Fruit fly (Drosophila melanogaster): ENCODE data around the gene Ubc7.

The Ubc7 gene

DNA sequence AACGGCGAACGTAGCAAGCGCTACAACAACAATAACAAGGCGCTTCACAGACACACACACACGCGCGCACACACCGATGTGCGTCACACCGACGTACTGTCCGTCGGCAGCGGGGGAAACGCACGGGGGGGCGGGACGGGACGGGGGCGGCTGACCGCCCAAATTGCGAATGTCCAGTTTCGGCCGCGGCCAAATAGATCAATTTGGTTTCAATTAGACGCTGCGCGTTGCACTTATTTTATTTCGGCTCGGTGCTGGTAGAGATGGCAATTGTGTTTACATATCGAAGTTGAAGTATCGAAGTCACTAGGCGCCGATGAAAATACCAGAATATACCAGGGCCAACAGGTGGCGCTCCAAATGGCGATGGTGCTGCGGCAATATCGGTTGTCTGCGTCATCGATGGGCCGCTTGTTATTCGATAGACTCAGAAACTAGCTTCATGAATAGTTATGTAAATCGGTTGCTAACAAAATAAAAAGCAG, 43.7 kb downstream of the Ubc7 start, which contains the start of gene Rok:
Gene Rok (minus strand): TSS at position 309 of the 485 bp plus-strand sequence.
- TF ChIP-seq rn (GFP tag; IDR thresholded peaks at IDR 0.05) (no peak), CG13204 (GFP tag; optimal IDR thresholded peaks at IDR 0.05) (peak; percentile 41), EcR (GFP tag; optimal IDR thresholded peaks at IDR 0.05) (peak; percentile 22), CG4496 (GFP tag; IDR thresholded peaks at IDR 0.05) (no peak), Snoo (tag; optimal IDR thresholded peaks at IDR 0.05) (no peak)

DNA sequence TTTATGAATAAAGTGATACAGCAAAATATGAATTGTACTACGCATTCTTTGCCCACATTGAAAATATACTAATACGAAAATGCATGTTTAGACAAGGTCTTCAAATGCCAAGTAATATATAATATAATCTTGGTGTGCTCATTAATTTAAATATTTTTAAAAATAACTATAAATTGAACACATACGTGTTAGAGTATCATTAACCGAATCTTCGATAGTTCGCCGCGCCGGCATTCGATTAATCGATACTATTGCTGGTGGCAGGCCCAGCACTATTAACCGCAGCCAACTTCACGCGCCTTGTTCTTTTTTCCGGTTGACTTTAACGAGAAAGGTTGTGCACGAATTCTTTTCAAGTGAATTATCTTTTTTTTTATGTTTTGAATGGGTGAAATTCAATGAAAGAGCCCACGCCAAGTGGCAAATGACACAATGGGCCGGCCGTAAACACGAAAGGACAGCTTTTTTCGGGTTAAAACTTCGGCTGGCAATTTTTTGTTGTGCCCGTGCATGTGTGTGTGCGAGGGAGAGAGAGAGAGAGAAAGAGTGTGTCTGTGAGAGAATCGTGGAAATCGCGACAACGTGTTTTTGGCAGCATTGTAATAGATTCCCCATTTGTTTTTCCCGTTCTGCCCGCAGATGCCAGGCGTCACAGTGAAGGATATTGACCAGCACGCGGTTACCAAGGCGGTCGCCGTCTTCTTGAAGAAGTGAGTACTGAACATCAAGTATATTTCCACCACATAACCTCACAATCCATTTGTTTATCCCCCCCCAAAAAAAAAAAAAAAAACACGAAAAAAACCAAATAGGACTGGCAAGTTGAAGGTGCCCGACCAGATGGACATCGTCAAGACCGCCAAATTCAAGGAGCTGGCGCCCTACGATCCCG, 44.4 kb downstream of the Ubc7 start, which contains the start of gene RpS19a:
Gene RpS19a (plus strand): TSS at position 301 of the 892 bp plus-strand sequence.
- TF ChIP-seq fd96Ca (GFP tag; IDR thresholded peaks at IDR 0.05): no peak; the same call in 2 of the 3 replicates
- peak; percentile 59 for TF ChIP-seq CG13204 (GFP tag; optimal IDR thresholded peaks at IDR 0.05)
- peak; percentile 41 for TF ChIP-seq gl (tag; optimal IDR thresholded peaks at IDR 0.05)
- TF ChIP-seq CG32121 (GFP tag; IDR thresholded peaks at IDR 0.05): no peak
- TF ChIP-seq Snoo (tag; optimal IDR thresholded peaks at IDR 0.05): peak; percentile 83
- TF ChIP-seq CG8301 (tag; optimal IDR thresholded peaks at IDR 0.05): peak; percentile 15
- peak; percentile 46 for TF ChIP-seq CG8159 (tag; optimal IDR thresholded peaks at IDR 0.05)
- no peak for TF ChIP-seq D1 (tag; optimal IDR thresholded peaks at IDR 0.05)
- TF ChIP-seq CG17806 (tag; optimal IDR thresholded peaks at IDR 0.05): no peak
- peak; percentile 57 for TF ChIP-seq rn (GFP tag; IDR thresholded peaks at IDR 0.05)
- peak; percentile 70 for TF ChIP-seq CG34367 (tag; optimal IDR thresholded peaks at IDR 0.05)
- peak; percentile 14 for TF ChIP-seq CG9948 (tag; optimal IDR thresholded peaks at IDR 0.05)
- peak; percentile 54 for TF ChIP-seq CG14655 (GFP tag; optimal IDR thresholded peaks at IDR 0.05)
- peak; percentile 64 for TF ChIP-seq Pif1A (GFP tag; optimal IDR thresholded peaks at IDR 0.05)
- TF ChIP-seq Pif1B (GFP tag; optimal IDR thresholded peaks at IDR 0.05): peak; percentile 65
- no peak for TF ChIP-seq EcR (GFP tag; optimal IDR thresholded peaks at IDR 0.05)
- peak; percentile 85 for TF ChIP-seq CG4496 (GFP tag; IDR thresholded peaks at IDR 0.05)
- peak; percentile 24 for TF ChIP-seq Ets98B (GFP tag; IDR thresholded peaks at IDR 0.05)
- TF ChIP-seq CG12605 (GFP tag; IDR thresholded peaks at IDR 0.05): 0 out of 2 replicates have a peak, but pooled peaks have one; percentile 35
- peak; percentile 38 for TF ChIP-seq CG15710 (tag; optimal IDR thresholded peaks at IDR 0.05)
- no peak for TF ChIP-seq CG10348 (GFP tag; IDR thresholded peaks at IDR 0.05)

DNA sequence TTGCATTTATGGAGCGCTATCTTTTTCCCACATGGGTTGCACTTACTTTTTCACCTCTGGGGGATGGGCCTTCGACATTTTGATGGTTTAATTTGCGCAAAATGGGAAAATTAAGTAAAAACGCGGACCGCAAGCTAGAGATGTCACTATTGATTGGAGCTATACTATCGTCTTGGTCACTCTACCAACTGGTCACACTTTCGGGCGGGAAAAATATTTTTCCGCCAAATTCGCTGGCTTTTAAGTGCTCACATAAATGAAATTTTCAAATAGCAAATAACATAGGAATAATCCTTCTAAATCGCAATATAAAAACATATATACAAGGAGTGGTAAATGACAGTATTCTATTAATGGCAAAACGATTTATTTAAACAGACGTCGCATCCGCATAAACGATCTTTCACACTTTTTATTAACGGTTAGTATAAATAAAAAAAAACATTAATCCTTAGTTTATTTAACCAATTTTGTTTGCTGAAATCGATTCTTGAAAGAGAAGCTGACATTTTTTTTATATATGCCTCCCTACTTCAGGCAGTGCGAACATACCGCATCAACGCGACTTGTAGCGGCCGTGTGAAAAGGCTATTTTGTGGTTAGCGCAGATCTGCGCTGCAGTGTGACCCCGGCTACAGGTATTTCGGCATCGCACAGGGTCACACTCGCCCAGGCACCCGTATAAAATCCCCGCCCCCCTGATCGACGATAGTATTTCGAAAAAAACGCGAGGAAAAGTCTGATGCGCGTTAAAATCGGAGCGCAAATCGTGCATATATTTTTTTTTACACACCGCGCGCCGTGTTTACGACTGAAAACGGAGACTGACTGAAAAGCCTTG, 47.0 kb downstream of the Ubc7 start, which contains the start of the genes SNRPG and mthl1:
Gene SNRPG (minus strand): TSS at position 160 of the 841 bp plus-strand sequence.
Gene mthl1 (plus strand): TSS at position 709 of the 841 bp plus-strand sequence.
- TF ChIP-seq CG13204 (GFP tag; optimal IDR thresholded peaks at IDR 0.05) (no peak), Snoo (tag; optimal IDR thresholded peaks at IDR 0.05) (no peak), CG17806 (tag; optimal IDR thresholded peaks at IDR 0.05) (peak; percentile 79), CG4496 (GFP tag; IDR thresholded peaks at IDR 0.05) (peak; percentile 98), fd96Ca (GFP tag; IDR thresholded peaks at IDR 0.05) (peak; percentile 91), CG10348 (GFP tag; IDR thresholded peaks at IDR 0.05) (peak; percentile 74), Pif1A (GFP tag; optimal IDR thresholded peaks at IDR 0.05) (peak; percentile 72), rn (GFP tag; IDR thresholded peaks at IDR 0.05) (peak; percentile 88), EcR (GFP tag; optimal IDR thresholded peaks at IDR 0.05) (peak; percentile 18), CG8159 (tag; optimal IDR thresholded peaks at IDR 0.05) (peak; percentile 71), CG32121 (GFP tag; IDR thresholded peaks at IDR 0.05) (peak; percentile 90), CG9948 (tag; optimal IDR thresholded peaks at IDR 0.05) (peak; percentile 71), CG14655 (GFP tag; optimal IDR thresholded peaks at IDR 0.05) (peak; percentile 83), CG8301 (tag; optimal IDR thresholded peaks at IDR 0.05) (peak; percentile 72), CG12605 (GFP tag; IDR thresholded peaks at IDR 0.05) (peak; percentile 83), CG15710 (tag; optimal IDR thresholded peaks at IDR 0.05) (peak; percentile 79), D1 (tag; optimal IDR thresholded peaks at IDR 0.05) (no peak), CG34367 (tag; optimal IDR thresholded peaks at IDR 0.05) (peak; percentile 71), gl (tag; optimal IDR thresholded peaks at IDR 0.05) (no peak), Pif1B (GFP tag; optimal IDR thresholded peaks at IDR 0.05) (peak; percentile 38), Ets98B (GFP tag; IDR thresholded peaks at IDR 0.05) (peak; percentile 92)

DNA sequence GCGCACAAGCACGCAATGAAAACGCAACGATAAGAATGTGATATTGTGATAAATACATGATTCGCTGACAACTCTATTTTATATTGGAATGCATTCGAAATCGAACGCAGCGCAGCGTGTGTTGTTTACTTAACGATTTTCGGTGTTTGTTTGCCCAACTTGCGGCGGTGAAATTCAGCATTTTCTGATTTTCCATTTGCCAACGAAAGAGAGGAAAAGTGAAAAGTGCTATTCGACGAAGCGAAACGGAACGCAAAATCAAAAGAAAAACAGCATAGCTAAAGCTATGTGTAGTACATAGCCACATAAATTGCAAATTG, 47.6 kb downstream of the Ubc7 start:
- TF ChIP-seq CG13204 (GFP tag; optimal IDR thresholded peaks at IDR 0.05) (no peak), Pif1A (GFP tag; optimal IDR thresholded peaks at IDR 0.05) (no peak), CG10348 (GFP tag; IDR thresholded peaks at IDR 0.05) (no peak), CG32121 (GFP tag; IDR thresholded peaks at IDR 0.05) (no peak), fd96Ca (GFP tag; IDR thresholded peaks at IDR 0.05) (no peak)

DNA sequence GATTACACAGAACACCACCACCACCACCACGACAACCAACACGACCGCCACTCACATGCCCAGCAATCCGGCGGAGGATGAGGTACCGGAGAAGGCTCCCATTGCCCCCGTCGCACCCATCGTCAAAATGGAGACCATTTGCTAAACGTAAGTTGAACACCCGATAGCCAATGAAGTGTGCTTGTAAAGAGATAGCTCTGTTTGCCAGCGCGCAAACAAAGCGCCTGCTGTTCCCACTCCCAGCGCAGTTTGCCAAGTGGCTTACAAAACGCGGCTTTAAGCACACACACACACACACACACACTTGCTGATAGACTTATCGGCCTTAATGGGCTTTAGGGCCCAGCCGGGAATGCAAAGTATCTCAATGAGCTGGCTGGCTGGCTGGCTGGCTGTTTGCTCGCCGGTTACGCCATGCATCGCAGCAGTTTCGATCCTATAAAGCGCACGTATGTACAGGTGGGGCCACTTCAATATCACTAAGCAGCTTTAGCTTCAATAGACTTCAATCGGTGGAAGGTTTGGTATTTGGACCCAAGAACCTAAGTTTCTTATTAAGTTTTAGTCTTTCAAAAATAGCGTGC, 50.0 kb downstream of the Ubc7 start:
- TF ChIP-seq EcR (GFP tag; optimal IDR thresholded peaks at IDR 0.05): peak; percentile 80
- TF ChIP-seq CG17806 (tag; optimal IDR thresholded peaks at IDR 0.05): no peak
- peak; percentile 22 for TF ChIP-seq CG13204 (GFP tag; optimal IDR thresholded peaks at IDR 0.05)
